Fruit fly (Drosophila melanogaster) whole organism, embryonic: Measurements from ENCODE around the gene Peritrophin-A.

ENCODE experiments used
- Abd-B ChIP-seq: fragments of 200-800 bp; sonication (Bioruptor generic); optimal IDR thresholded peaks from 2 replicates; lab custom pipeline; 2018; ENCODE audit warnings: missing biosample characterization, mild to moderate bottlenecking, missing genetic modification characterization, moderate library complexity
- CG11723 ChIP-seq: fragments of 200-800 bp; sonication (Bioruptor generic); optimal IDR thresholded peaks from 2 replicates; lab custom pipeline; 2017; ENCODE audit warnings: missing biosample characterization, mild to moderate bottlenecking, missing genetic modification characterization
- CG12942 ChIP-seq: fragments of 200-800 bp; sonication (Bioruptor generic); optimal IDR thresholded peaks from 3 replicates; lab custom pipeline; 2016; ENCODE audit warnings: missing biosample characterization, missing genetic modification characterization
- CG31224 ChIP-seq: fragments of 200-800 bp; sonication (Bioruptor generic); IDR thresholded peaks from 2 replicates; pipeline ENCODE4 v1.3.6; 2022; ENCODE audit warnings: missing biosample characterization, missing genetic modification characterization
- CG32532 ChIP-seq: fragments of 200-800 bp; sonication (Bioruptor generic); IDR thresholded peaks from 2 replicates; pipeline ENCODE4 v1.3.6; 2022; ENCODE audit warnings: missing biosample characterization, missing genetic modification characterization
- CG4820 ChIP-seq: fragments of 200-800 bp; sonication (Bioruptor generic); optimal IDR thresholded peaks from 3 replicates; lab custom pipeline; 2016; ENCODE audit warnings: missing biosample characterization, missing genetic modification characterization
- E2f1 ChIP-seq: fragments of 200-800 bp; sonication (Bioruptor generic); IDR thresholded peaks from 2 replicates; pipeline ENCODE4 v1.3.6; 2022; ENCODE audit warnings: missing biosample characterization, missing genetic modification characterization
- Poxn ChIP-seq: fragments of 200-800 bp; sonication (Bioruptor generic); IDR thresholded peaks from 2 replicates; pipeline ENCODE4 v1.3.6; 2022; ENCODE audit warnings: missing biosample characterization, missing genetic modification characterization
- gce ChIP-seq: fragments of 200-800 bp; sonication (Bioruptor generic); IDR thresholded peaks from 3 replicates; pipeline ENCODE4 v1.3.6; 2022; ENCODE audit warnings: missing biosample characterization, missing genetic modification characterization
- pan ChIP-seq, 4 experiments: fragments of >200 bp in 3 of 4; fragments of 200-800 bp in 1 of 4; sonication (Bioruptor generic) in 1 of 4; optimal IDR thresholded peaks in 3 of 4; IDR thresholded peaks in 1 of 4; 2 replicates each; pipeline versions ENCODE4 v1.3.6 to Lab custom; 2017 to 2022; ENCODE audit warnings: missing biosample characterization in 2 of 4, missing genetic modification characterization in 2 of 4, mixed read lengths in 1 of 4
- sug ChIP-seq: fragments of 200-800 bp; optimal IDR thresholded peaks from 2 replicates; lab custom pipeline; 2019; ENCODE audit warnings: missing biosample characterization, mild to moderate bottlenecking, missing genetic modification characterization, moderate library complexity
- twi ChIP-seq: fragments of 200-800 bp; optimal IDR thresholded peaks from 2 replicates; lab custom pipeline; 2019; ENCODE audit warnings: missing biosample characterization, mild to moderate bottlenecking, missing genetic modification characterization, moderate library complexity
- usp ChIP-seq: fragments of >200 bp; optimal IDR thresholded peaks from 2 replicates; lab custom pipeline; 2017; ENCODE audit warnings: missing biosample characterization, missing genetic modification characterization

- TF ChIP-seq CG31224 (GFP tag; lab: Robert Waterston, UW) (no peak), CG4820 (GFP tag; lab: Kevin White, UChicago) (no peak), sug (tag; lab: Kevin White, UChicago) (no peak), Poxn (no peak), Abd-B (GFP tag; lab: Kevin White, UChicago) (no peak), E2f1 (GFP tag; lab: Robert Waterston, UW) (no peak), CG12942 (no peak), twi (tag; lab: Kevin White, UChicago) (no peak), gce (GFP tag; lab: Robert Waterston, UW) (no peak), usp (GFP tag; lab: Kevin White, UChicago) (no peak), pan (optimal IDR thresholded peaks at IDR 0.05; lab: Kevin White, UChicago) (no peak), pan (GFP tag; optimal IDR thresholded peaks at IDR 0.05 in 1 of 2, IDR thresholded peaks at IDR 0.05 in 1 of 2) (no peak), CG32532 (GFP tag; lab: Robert Waterston, UW) (no peak), CG11723 (GFP tag; lab: Kevin White, UChicago) (no peak)
Observed at dm6 chrX:20240518-20241186, 3.8 kb upstream of the Peritrophin-A start.
